Worm (Caenorhabditis elegans): Measurements from ENCODE around the gene spot-1.

spot-1 gene

DNA sequence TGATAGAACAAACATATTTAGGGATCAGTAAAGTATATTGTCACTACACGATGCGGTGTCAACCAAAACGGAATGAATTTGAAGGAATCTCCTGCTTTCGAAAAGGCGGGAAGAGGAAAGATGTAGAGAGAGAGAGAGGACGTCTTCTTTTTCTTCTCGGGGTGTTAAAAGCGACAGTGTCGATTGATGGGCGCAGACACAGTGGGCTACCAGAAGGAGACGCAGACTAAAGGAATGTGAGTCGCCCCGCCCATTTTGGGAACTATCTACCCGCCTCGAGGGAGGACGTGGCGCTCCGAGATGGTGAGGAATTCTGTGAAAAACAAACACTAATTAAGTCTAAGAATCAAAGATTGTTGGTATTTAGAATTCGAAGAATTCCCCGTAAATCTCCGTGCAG lies 22.4 kb upstream of the spot-1 start, which contains the start of the genes B0361.14 and B0361.9 (continued):
- TF ChIP-seq hlh-4 (tag; optimal IDR thresholded peaks at IDR 0.05), result no peak
- TF ChIP-seq nhr-237 (tag; optimal IDR thresholded peaks at IDR 0.05), result no peak
- TF ChIP-seq skn-1 (tag; optimal IDR thresholded peaks at IDR 0.05), result no peak
- TF ChIP-seq nhr-77 (tag; optimal IDR thresholded peaks at IDR 0.05), result no peak
- TF ChIP-seq grh-1 (GFP tag; IDR thresholded peaks at IDR 0.05), result no peak; the same call in 1 of the 2 replicates
- no peak for TF ChIP-seq unc-130 (tag; optimal IDR thresholded peaks at IDR 0.05)
- no peak for TF ChIP-seq sox-4 (tag; optimal IDR thresholded peaks at IDR 0.05)
- no peak for TF ChIP-seq ces-1 (GFP tag; optimal IDR thresholded peaks at IDR 0.05)
- TF ChIP-seq jun-1 (tag; optimal IDR thresholded peaks at IDR 0.05), result no peak
- no peak for TF ChIP-seq xbp-1 (tag; optimal IDR thresholded peaks at IDR 0.05)
- no peak for TF ChIP-seq nhr-12 (tag; optimal IDR thresholded peaks at IDR 0.05)
- peak; percentile 33 for TF ChIP-seq snu-23 (GFP tag; optimal IDR thresholded peaks at IDR 0.05)
- TF ChIP-seq ceh-88 (GFP tag; IDR thresholded peaks at IDR 0.05), result no peak
- peak; percentile 1 for TF ChIP-seq mep-1 (tag; optimal IDR thresholded peaks at IDR 0.05)
- no peak for TF ChIP-seq tlp-1 (tag; optimal IDR thresholded peaks at IDR 0.05)
- no peak for TF ChIP-seq egl-27 (tag; optimal IDR thresholded peaks at IDR 0.05)
- no peak for TF ChIP-seq lir-3 (tag; optimal IDR thresholded peaks at IDR 0.05; ENCODE audit: poor library complexity)
- no peak for TF ChIP-seq ztf-4 (tag; optimal IDR thresholded peaks at IDR 0.05)
- no peak for TF ChIP-seq ets-5 (GFP tag; IDR thresholded peaks at IDR 0.05)
- no peak for TF ChIP-seq zip-4 (GFP tag; optimal IDR thresholded peaks at IDR 0.05)
- no peak for TF ChIP-seq zag-1 (tag; optimal IDR thresholded peaks at IDR 0.05)
- no peak for TF ChIP-seq dsc-1 (tag; optimal IDR thresholded peaks at IDR 0.05)
- TF ChIP-seq mef-2 (tag; optimal IDR thresholded peaks at IDR 0.05), result no peak
- TF ChIP-seq unc-62 (GFP tag; optimal IDR thresholded peaks at IDR 0.05), result no peak
- TF ChIP-seq snpc-4 (tag; optimal IDR thresholded peaks at IDR 0.05), result no peak
- TF ChIP-seq sup-37 (GFP tag; optimal IDR thresholded peaks at IDR 0.05), result no peak
- no peak for TF ChIP-seq unc-98 (GFP tag; IDR thresholded peaks at IDR 0.05)
- TF ChIP-seq hpl-2 (GFP tag; optimal IDR thresholded peaks at IDR 0.05), result no peak
- peak; percentile 41 for TF ChIP-seq lin-14 (GFP tag; optimal IDR thresholded peaks at IDR 0.05)

DNA sequence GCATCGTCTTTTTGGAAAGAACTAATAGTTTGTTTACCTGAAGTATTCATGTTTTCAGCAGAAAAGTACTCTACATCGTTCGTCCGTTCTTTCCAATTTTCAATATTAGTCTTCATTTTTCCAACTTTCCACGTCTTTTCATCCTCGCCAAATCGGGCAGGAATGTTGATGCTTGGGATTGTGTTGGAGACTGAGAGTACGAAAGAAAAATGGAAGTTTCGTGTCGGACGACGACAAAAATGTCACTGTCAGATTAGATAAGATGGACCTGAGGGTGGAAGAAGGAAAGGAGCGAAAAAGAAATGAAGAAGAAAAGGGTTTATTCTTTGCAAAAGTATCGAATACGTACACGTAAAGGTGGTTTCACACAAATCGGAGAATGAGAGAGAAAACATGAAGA lies 21.0 kb upstream of the spot-1 start:
- TF ChIP-seq unc-130 (tag; optimal IDR thresholded peaks at IDR 0.05) (no peak), elt-3 (tag; optimal IDR thresholded peaks at IDR 0.05) (peak in 4 of 6 experiments; percentile 17 to 89 (median 46)), lin-14 (GFP tag; optimal IDR thresholded peaks at IDR 0.05) (peak; percentile 54), nhr-77 (tag; optimal IDR thresholded peaks at IDR 0.05) (no peak), egl-13 (tag; optimal IDR thresholded peaks at IDR 0.05) (no peak), nhr-85 (tag) (peak; percentile 80), irx-1 (tag; optimal IDR thresholded peaks at IDR 0.05) (no peak), lin-35 (GFP tag; optimal IDR thresholded peaks at IDR 0.05) (no peak), fkh-10 (GFP tag; optimal IDR thresholded peaks at IDR 0.05) (no peak), mdl-1 (tag; optimal IDR thresholded peaks at IDR 0.05) (no peak), zip-4 (GFP tag; optimal IDR thresholded peaks at IDR 0.05) (no peak), lsy-2 (tag; optimal IDR thresholded peaks at IDR 0.05) (peak; percentile 2 to 32), tlp-1 (tag; optimal IDR thresholded peaks at IDR 0.05) (no peak), snu-23 (GFP tag; optimal IDR thresholded peaks at IDR 0.05) (peak; percentile 14), jun-1 (tag; optimal IDR thresholded peaks at IDR 0.05) (no peak), alr-1 (tag; optimal IDR thresholded peaks at IDR 0.05; ENCODE audit: borderline replicate concordance) (no peak), nhr-20 (tag; optimal IDR thresholded peaks at IDR 0.05) (peak; percentile 15), efl-1 (optimal IDR thresholded peaks at IDR 0.05) (no peak), efl-1 (GFP tag; optimal IDR thresholded peaks at IDR 0.05 in 1 of 2) (peak in 1 of 2 experiments; percentile 85), pax-3 (tag; optimal IDR thresholded peaks at IDR 0.05) (no peak), blmp-1 (tag; optimal IDR thresholded peaks at IDR 0.05) (peak; percentile 81), nhr-71 (tag; optimal IDR thresholded peaks at IDR 0.05) (peak; percentile 10)
